Worm (Caenorhabditis elegans) whole organism, mixed stage, embryonic: ENCODE results near the gene Y49F6B.2.
A peak's percentile ranks its signal among the peaks of the same experiment; 100 is the strongest.

Experiments
- M03D4.4 ChIP-seq: sonication (generic microtip); optimal IDR thresholded peaks from 2 replicates; lab custom pipeline; 2017; ENCODE audit warnings: mild to moderate bottlenecking, missing genetic modification characterization, missing compliant biosample characterization
- bed-3 ChIP-seq: fragments of 200-800 bp; sonication (Bioruptor generic); optimal IDR thresholded peaks from 3 replicates; lab custom pipeline; 2018; ENCODE audit warnings: mild to moderate bottlenecking, missing genetic modification characterization, moderate library complexity, missing compliant biosample characterization
- blmp-1 ChIP-seq: fragments of 150-350 bp; optimal IDR thresholded peaks from 2 replicates; lab custom pipeline; 2014; ENCODE audit warnings: missing biosample characterization, missing genetic modification characterization
- ceh-39 ChIP-seq: fragments of 150-350 bp; optimal IDR thresholded peaks from 2 replicates; lab custom pipeline; 2014; ENCODE audit warnings: missing biosample characterization, missing genetic modification characterization
- ceh-43 ChIP-seq: fragments of 200-800 bp; sonication (Bioruptor generic); optimal IDR thresholded peaks from 2 replicates; lab custom pipeline; 2018; ENCODE audit warnings: mild to moderate bottlenecking, missing genetic modification characterization, moderate library complexity, missing compliant biosample characterization
- ceh-83 ChIP-seq: fragments of 200-800 bp; sonication (Bioruptor generic); optimal IDR thresholded peaks from 2 replicates; lab custom pipeline; 2018; ENCODE audit warnings: mild to moderate bottlenecking, missing genetic modification characterization, missing compliant biosample characterization
- ces-1 ChIP-seq: fragments of 150-350 bp; optimal IDR thresholded peaks from 2 replicates; lab custom pipeline; 2014; ENCODE audit warnings: missing biosample characterization, missing genetic modification reagents, missing genetic modification characterization
- cnd-1 ChIP-seq: fragments of 200-800 bp; sonication (Bioruptor generic); optimal IDR thresholded peaks from 2 replicates; lab custom pipeline; 2018; ENCODE audit warnings: mild to moderate bottlenecking, missing genetic modification characterization, missing compliant biosample characterization
- drap-1 ChIP-seq: fragments of 200-800 bp; sonication (Bioruptor generic); optimal IDR thresholded peaks from 3 replicates; lab custom pipeline; 2018; ENCODE audit warnings: mild to moderate bottlenecking, missing genetic modification characterization, missing compliant biosample characterization
- elt-1 ChIP-seq: sonication (generic microtip); optimal IDR thresholded peaks from 2 replicates; lab custom pipeline; 2017; ENCODE audit warnings: missing genetic modification characterization, mild to moderate bottlenecking, missing compliant biosample characterization, antibody characterized with exemption, moderate library complexity, borderline replicate concordance; ENCODE audit not compliant: insufficient read depth
- elt-3 ChIP-seq: fragments of 150-350 bp; optimal IDR thresholded peaks from 2 replicates; lab custom pipeline; 2014; ENCODE audit warnings: missing biosample characterization, missing genetic modification characterization
- flh-1 ChIP-seq: fragments of 200-800 bp; sonication (Bioruptor generic); optimal IDR thresholded peaks from 2 replicates; lab custom pipeline; 2018; ENCODE audit warnings: mild to moderate bottlenecking, missing genetic modification characterization, moderate library complexity, missing compliant biosample characterization
- ham-2 ChIP-seq: fragments of 200-800 bp; sonication (Bioruptor generic); optimal IDR thresholded peaks from 2 replicates; lab custom pipeline; 2018; ENCODE audit warnings: mild to moderate bottlenecking, missing genetic modification characterization, missing compliant biosample characterization
- hlh-1 ChIP-seq: fragments of 150-350 bp; optimal IDR thresholded peaks from 2 replicates; lab custom pipeline; 2014; ENCODE audit warnings: missing biosample characterization, missing genetic modification reagents, missing genetic modification characterization
- lin-13 ChIP-seq: fragments of 150-350 bp; optimal IDR thresholded peaks from 2 replicates; lab custom pipeline; 2014; ENCODE audit warnings: missing biosample characterization, missing genetic modification characterization
- lin-32 ChIP-seq: fragments of 200-800 bp; sonication (Bioruptor generic); optimal IDR thresholded peaks from 2 replicates; lab custom pipeline; 2018; ENCODE audit warnings: mild to moderate bottlenecking, missing genetic modification characterization, missing compliant biosample characterization
- lsy-2 ChIP-seq: fragments of 150-350 bp; optimal IDR thresholded peaks from 2 replicates; lab custom pipeline; 2014; ENCODE audit warnings: missing biosample characterization, missing genetic modification characterization
- mab-5 ChIP-seq: fragments of 150-350 bp; optimal IDR thresholded peaks from 2 replicates; lab custom pipeline; 2014; ENCODE audit warnings: missing biosample characterization, missing genetic modification characterization
- mep-1 ChIP-seq: fragments of 150-350 bp; optimal IDR thresholded peaks from 2 replicates; lab custom pipeline; 2017; ENCODE audit warnings: missing biosample characterization, missing genetic modification reagents, missing genetic modification characterization, inconsistent platforms
- mls-2 ChIP-seq: sonication (generic microtip); optimal IDR thresholded peaks from 2 replicates; lab custom pipeline; 2016; ENCODE audit warnings: mild to moderate bottlenecking, missing genetic modification characterization, moderate library complexity, missing compliant biosample characterization
- nhr-12 ChIP-seq: fragments of 150-350 bp; optimal IDR thresholded peaks from 2 replicates; lab custom pipeline; 2014; ENCODE audit warnings: missing biosample characterization, missing genetic modification characterization
- nhr-2 ChIP-seq: fragments of 150-350 bp; optimal IDR thresholded peaks from 2 replicates; lab custom pipeline; 2014; ENCODE audit warnings: missing biosample characterization, missing genetic modification characterization
- nhr-237 ChIP-seq: fragments of 150-350 bp; optimal IDR thresholded peaks from 2 replicates; lab custom pipeline; 2014; ENCODE audit warnings: missing biosample characterization, missing genetic modification characterization
- nhr-28 ChIP-seq: fragments of 150-350 bp; optimal IDR thresholded peaks from 2 replicates; lab custom pipeline; 2014; ENCODE audit warnings: missing biosample characterization, missing genetic modification characterization
- nhr-76 ChIP-seq: sonication (generic microtip); optimal IDR thresholded peaks from 2 replicates; lab custom pipeline; 2017; ENCODE audit warnings: missing biosample characterization, missing genetic modification characterization
- pha-4 ChIP-seq: fragments of 150-350 bp; optimal IDR thresholded peaks from 2 replicates; lab custom pipeline; 2018; ENCODE audit warnings: missing biosample characterization, missing genetic modification reagents, missing genetic modification characterization
- sem-2 ChIP-seq: fragments of 200-800 bp; sonication (Bioruptor generic); optimal IDR thresholded peaks from 2 replicates; lab custom pipeline; 2018; ENCODE audit warnings: mild to moderate bottlenecking, missing genetic modification characterization, missing compliant biosample characterization
- snpc-4 ChIP-seq: fragments of 150-350 bp; optimal IDR thresholded peaks from 2 replicates; lab custom pipeline; 2014; ENCODE audit warnings: missing biosample characterization, missing genetic modification characterization
- sptf-1 ChIP-seq: sonication (generic microtip); optimal IDR thresholded peaks from 2 replicates; lab custom pipeline; 2017; ENCODE audit warnings: mild to moderate bottlenecking, missing genetic modification characterization, moderate library complexity, missing compliant biosample characterization
- tbx-8 ChIP-seq: fragments of 200-800 bp; sonication (Bioruptor generic); optimal IDR thresholded peaks from 2 replicates; lab custom pipeline; 2018; ENCODE audit warnings: mild to moderate bottlenecking, missing genetic modification characterization, moderate library complexity, missing compliant biosample characterization
- unc-120 ChIP-seq: sonication (generic microtip); optimal IDR thresholded peaks from 2 replicates; lab custom pipeline; 2017; ENCODE audit warnings: missing genetic modification characterization, missing compliant biosample characterization; ENCODE audit not compliant: poor library complexity, severe bottlenecking
- unc-39 ChIP-seq: fragments of 150-350 bp; optimal IDR thresholded peaks from 2 replicates; lab custom pipeline; 2014; ENCODE audit warnings: missing biosample characterization, missing genetic modification characterization
- unc-62 ChIP-seq: fragments of 150-350 bp; optimal IDR thresholded peaks from 2 replicates; lab custom pipeline; 2014; ENCODE audit warnings: missing biosample characterization, missing genetic modification reagents, missing genetic modification characterization
- zip-8 ChIP-seq: fragments of 150-350 bp; optimal IDR thresholded peaks from 2 replicates; lab custom pipeline; 2014; ENCODE audit warnings: missing biosample characterization, missing genetic modification characterization
- ztf-11 ChIP-seq: fragments of 150-350 bp; optimal IDR thresholded peaks from 2 replicates; lab custom pipeline; 2014; ENCODE audit warnings: missing biosample characterization, missing genetic modification characterization

Y49F6B.2 gene

DNA sequence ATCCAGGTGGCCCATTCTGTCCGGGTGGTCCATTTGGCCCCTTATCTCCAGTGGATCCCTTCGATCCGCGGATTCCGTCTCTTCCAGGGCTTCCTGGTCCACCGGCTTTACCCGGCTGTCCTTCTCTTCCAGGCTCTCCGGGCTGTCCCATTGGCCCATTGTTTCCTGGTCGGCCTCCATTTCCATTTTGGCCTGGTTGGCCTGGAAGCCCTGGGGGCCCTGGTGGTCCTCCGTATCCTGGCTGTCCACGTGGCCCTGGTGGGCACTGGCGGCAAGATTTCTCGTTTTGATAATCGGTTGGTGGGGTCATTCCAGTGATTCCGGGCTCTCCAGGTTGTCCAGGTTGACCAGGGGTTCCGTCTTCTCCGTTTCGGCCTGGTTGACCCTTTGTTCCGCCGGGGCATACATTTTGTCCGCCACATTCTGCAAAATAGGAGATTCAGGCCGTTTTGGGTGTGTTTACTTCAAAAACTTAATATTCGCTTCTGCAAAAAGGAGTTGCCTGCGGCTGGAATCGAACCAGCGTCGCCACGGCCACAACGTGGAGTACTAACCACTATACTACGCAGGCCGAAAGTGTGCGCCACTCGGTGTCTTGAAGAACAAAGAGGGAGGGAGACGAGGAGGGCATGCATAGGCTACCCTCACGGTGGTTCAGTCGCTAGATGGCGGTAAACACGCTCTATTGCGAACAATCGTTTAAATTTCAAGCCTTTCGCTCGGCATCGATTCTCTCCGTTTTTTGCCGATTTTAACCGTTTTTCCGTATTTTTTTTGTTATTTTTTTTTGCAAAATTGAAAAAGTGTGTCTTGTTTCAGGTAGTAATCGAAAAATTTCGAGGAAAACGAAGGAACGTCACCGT is 18.5 kb downstream of the Y49F6B.2 start, which contains the start of gene W09G10.9:
TSS of gene W09G10.9 (plus strand) at position 813 of the 863 bp plus-strand sequence.
- TF ChIP-seq nhr-12 (tag; lab: Kevin White, UChicago) (no peak), bed-3 (GFP tag; lab: Kevin White, UChicago) (peak; percentile 70), pha-4 (no peak), ces-1 (peak; percentile 29), nhr-2 (tag; lab: Kevin White, UChicago) (no peak), mep-1 (tag; lab: Kevin White, UChicago) (peak; percentile 30), ztf-11 (tag; lab: Kevin White, UChicago) (peak; percentile 33), sptf-1 (tag; lab: Kevin White, UChicago) (peak; percentile 94), lin-32 (GFP tag; lab: Kevin White, UChicago) (peak; percentile 72), nhr-237 (peak; percentile 41), unc-39 (tag; lab: Kevin White, UChicago) (no peak), drap-1 (GFP tag; lab: Kevin White, UChicago) (peak; percentile 85), unc-62 (GFP tag; lab: Kevin White, UChicago) (no peak), snpc-4 (tag; lab: Kevin White, UChicago) (no peak), cnd-1 (tag; lab: Kevin White, UChicago) (peak; percentile 85), ceh-83 (peak; percentile 91), elt-1 (tag; lab: Kevin White, UChicago) (no peak), tbx-8 (GFP tag; lab: Kevin White, UChicago) (peak; percentile 51), flh-1 (GFP tag; lab: Kevin White, UChicago) (peak; percentile 48), lsy-2 (peak; percentile 34), mab-5 (tag; lab: Kevin White, UChicago) (no peak), blmp-1 (tag; lab: Kevin White, UChicago) (no peak), ceh-43 (GFP tag; lab: Kevin White, UChicago) (peak; percentile 79), M03D4.4 (peak; percentile 89), ceh-39 (tag; lab: Kevin White, UChicago) (no peak), elt-3 (tag; lab: Kevin White, UChicago) (no peak), unc-120 (tag; lab: Kevin White, UChicago) (peak; percentile 70), zip-8 (tag; lab: Kevin White, UChicago) (no peak), nhr-76 (tag; lab: Kevin White, UChicago) (no peak), mls-2 (tag; lab: Kevin White, UChicago) (peak; percentile 91), nhr-28 (tag; lab: Kevin White, UChicago) (peak; percentile 1), ham-2 (peak; percentile 80), hlh-1 (tag; lab: Kevin White, UChicago) (peak; percentile 50), sem-2 (peak; percentile 70), lin-13 (tag; lab: Kevin White, UChicago) (peak; percentile 28)

DNA sequence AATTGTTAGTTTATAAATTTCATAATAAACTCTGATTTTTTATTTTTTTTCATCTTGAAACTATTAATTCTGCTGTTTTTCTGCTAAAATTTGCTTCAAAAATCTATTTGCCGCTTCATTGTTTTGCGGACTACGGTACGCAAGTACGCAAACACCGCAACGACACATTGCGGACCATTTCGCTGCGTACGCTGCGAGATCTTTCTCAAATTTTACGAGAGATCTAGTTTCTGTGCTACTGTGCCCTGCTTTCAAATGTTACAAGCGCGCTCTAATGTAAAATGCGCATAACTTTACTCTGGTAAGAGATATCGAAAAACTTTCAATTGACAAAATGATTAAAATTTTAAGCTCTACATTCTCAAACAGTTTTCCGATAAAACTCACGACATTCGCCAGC is 20.8 kb downstream of the Y49F6B.2 start:
- TF ChIP-seq ces-1 (peak; percentile 21), mep-1 (tag; lab: Kevin White, UChicago) (peak; percentile 70), nhr-237 (peak; percentile 64), lsy-2 (peak; percentile 93), ham-2 (peak; percentile 20)

DNA sequence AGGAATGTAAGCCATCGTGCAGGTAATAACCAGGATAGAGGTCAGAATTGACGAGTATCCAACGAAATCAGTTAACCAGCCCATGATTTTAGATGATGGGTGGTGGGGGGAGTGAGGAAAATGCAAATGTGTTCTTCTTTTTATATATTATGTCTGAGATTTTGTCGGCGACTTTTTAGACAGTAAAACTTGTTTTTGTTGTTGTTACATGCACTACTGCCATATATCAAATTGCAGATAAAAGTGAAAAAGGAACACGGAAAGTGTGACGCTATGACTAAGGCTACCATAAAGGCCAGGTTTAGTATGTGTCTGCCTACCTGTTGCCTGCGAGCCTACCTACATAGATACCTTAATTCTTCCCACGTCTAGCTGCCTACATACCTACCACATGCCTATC is 21.3 kb downstream of the Y49F6B.2 start, which contains the start of gene col-72:
TSS of gene col-72 (minus strand) at position 101 of the 400 bp plus-strand sequence.
- TF ChIP-seq ceh-43 (GFP tag; lab: Kevin White, UChicago) (no peak), ces-1 (no peak), lin-13 (tag; lab: Kevin White, UChicago) (no peak), elt-3 (tag; lab: Kevin White, UChicago) (no peak), mep-1 (tag; lab: Kevin White, UChicago) (no peak), snpc-4 (tag; lab: Kevin White, UChicago) (no peak), unc-39 (tag; lab: Kevin White, UChicago) (no peak), nhr-12 (tag; lab: Kevin White, UChicago) (no peak), sem-2 (no peak), nhr-28 (tag; lab: Kevin White, UChicago) (no peak), nhr-237 (no peak), pha-4 (no peak)
